Fruit fly (Drosophila melanogaster) whole organism, adult: ENCODE results near the gene CG9389.

Experiments used
- CG11617 ChIP-seq: fragments of 200-800 bp; sonication (Bioruptor generic); optimal IDR thresholded peaks from 2 replicates; lab custom pipeline; 2017; ENCODE audit warnings: mild to moderate bottlenecking, missing biosample characterization, missing genetic modification reagents, missing genetic modification characterization
- CG12768 ChIP-seq: fragments of 200-800 bp; sonication (Bioruptor generic); optimal IDR thresholded peaks from 2 replicates; lab custom pipeline; 2017; ENCODE audit warnings: missing biosample characterization, missing genetic modification characterization, mild to moderate bottlenecking, moderate library complexity, missing genetic modification reagents
- CG14711 ChIP-seq: fragments of 200-800 bp; sonication (Bioruptor generic); optimal IDR thresholded peaks from 2 replicates; lab custom pipeline; 2018; ENCODE audit warnings: missing biosample characterization, mild to moderate bottlenecking, missing genetic modification characterization, moderate library complexity
- CG1620 ChIP-seq: fragments of 200-800 bp; sonication (Bioruptor generic); optimal IDR thresholded peaks from 2 replicates; lab custom pipeline; 2016; ENCODE audit warnings: missing biosample characterization, missing genetic modification characterization
- CG33017 ChIP-seq: fragments of 200-800 bp; sonication (Bioruptor generic); optimal IDR thresholded peaks from 2 replicates; lab custom pipeline; 2018; ENCODE audit warnings: missing biosample characterization, mild to moderate bottlenecking, missing genetic modification characterization, moderate library complexity
- CG5204 ChIP-seq: fragments of 200-800 bp; sonication (Bioruptor generic); optimal IDR thresholded peaks from 2 replicates; lab custom pipeline; 2016; ENCODE audit warnings: missing biosample characterization, missing genetic modification characterization
- CG7045 ChIP-seq: fragments of 200-800 bp; sonication (Bioruptor generic); optimal IDR thresholded peaks from 2 replicates; lab custom pipeline; 2017; ENCODE audit warnings: missing biosample characterization, mild to moderate bottlenecking, missing genetic modification characterization
- CG7101 ChIP-seq: fragments of 200-800 bp; sonication (Bioruptor generic); optimal IDR thresholded peaks from 2 replicates; lab custom pipeline; 2018; ENCODE audit warnings: missing biosample characterization, mild to moderate bottlenecking, missing genetic modification characterization, moderate library complexity
- Clk ChIP-seq: fragments of 200-800 bp; sonication (Bioruptor generic); optimal IDR thresholded peaks from 2 replicates; lab custom pipeline; 2017; ENCODE audit warnings: missing biosample characterization, missing genetic modification characterization
- Crg-1 ChIP-seq: fragments of 200-800 bp; sonication (Bioruptor generic); optimal IDR thresholded peaks from 2 replicates; lab custom pipeline; 2016; ENCODE audit warnings: missing biosample characterization, missing genetic modification characterization
- Hr96 ChIP-seq: fragments of 200-800 bp; sonication (Bioruptor generic); optimal IDR thresholded peaks from 2 replicates; lab custom pipeline; 2016; ENCODE audit warnings: missing biosample characterization, missing genetic modification characterization
- Mnt ChIP-seq: fragments of 200-800 bp; sonication (Bioruptor generic); optimal IDR thresholded peaks from 2 replicates; lab custom pipeline; 2016; ENCODE audit warnings: missing biosample characterization, mild to moderate bottlenecking, missing genetic modification characterization
- bab1 ChIP-seq: fragments of 200-800 bp; sonication (Bioruptor generic); optimal IDR thresholded peaks from 3 replicates; lab custom pipeline; 2019; ENCODE audit warnings: missing biosample characterization, mild to moderate bottlenecking, missing genetic modification characterization, moderate library complexity
- cic ChIP-seq: fragments of 200-800 bp; sonication (Bioruptor generic); optimal IDR thresholded peaks from 2 replicates; lab custom pipeline; 2017; ENCODE audit warnings: missing biosample characterization, mild to moderate bottlenecking, missing genetic modification characterization, moderate library complexity
- cnc ChIP-seq, 2 experiments: fragments of >200 bp; optimal IDR thresholded peaks; 2 replicates each; lab custom pipeline; 2017
- kay ChIP-seq: fragments of 200-800 bp; sonication (Bioruptor generic); peaks from one replicate; lab custom pipeline; 2016; ENCODE audit warnings: missing biosample characterization, missing genetic modification characterization, borderline replicate concordance
- ovo ChIP-seq: fragments of 200-800 bp; sonication (Bioruptor generic); optimal IDR thresholded peaks from 2 replicates; lab custom pipeline; 2016; ENCODE audit warnings: missing biosample characterization, missing genetic modification characterization
- pad ChIP-seq: fragments of 200-800 bp; sonication (Bioruptor generic); optimal IDR thresholded peaks from 3 replicates; lab custom pipeline; 2017; ENCODE audit warnings: missing biosample characterization, missing genetic modification characterization, mild to moderate bottlenecking, moderate library complexity, missing genetic modification reagents
- tj ChIP-seq: fragments of 200-800 bp; sonication (Bioruptor generic); optimal IDR thresholded peaks from 3 replicates; lab custom pipeline; 2017; ENCODE audit warnings: missing biosample characterization, mild to moderate bottlenecking, missing genetic modification characterization, moderate library complexity
- toe ChIP-seq: fragments of 200-800 bp; sonication (Bioruptor generic); optimal IDR thresholded peaks from 2 replicates; lab custom pipeline; 2016; ENCODE audit warnings: missing biosample characterization, missing genetic modification characterization

The CG9389 gene

DNA sequence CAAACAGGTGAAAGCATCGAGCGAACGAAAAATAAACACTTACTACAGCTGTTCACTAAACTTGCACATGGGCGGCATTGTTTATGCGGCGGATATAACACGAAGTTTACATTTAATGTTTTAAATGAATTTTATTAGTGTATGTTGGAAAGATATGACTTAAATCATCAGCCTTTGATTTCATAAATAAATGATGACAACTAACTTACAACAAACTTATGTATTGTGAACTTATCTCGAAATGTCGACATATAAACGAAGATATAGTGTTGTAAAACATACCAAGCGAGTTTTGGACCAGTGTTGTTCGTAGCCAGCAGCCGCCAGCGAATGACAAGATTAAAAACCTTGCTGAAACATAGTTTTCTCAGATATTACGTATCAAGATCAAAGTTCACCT, 34.0 kb upstream of the CG9389 start, which contains the start of the genes CG11309 and CG7632:
CG11309 (minus strand) TSS at position 259 of the 400 bp plus-strand sequence.
CG7632 (plus strand) TSS at position 298 of the 400 bp plus-strand sequence.
- TF ChIP-seq Clk (GFP tag; lab: Kevin White, UChicago): peak; percentile 98
- TF ChIP-seq CG1620: peak; percentile 99
- TF ChIP-seq kay (GFP tag; lab: Kevin White, UChicago): peak; percentile 98
- peak; percentile 96 for TF ChIP-seq tj (GFP tag; lab: Kevin White, UChicago)
- TF ChIP-seq Hr96: peak; percentile 99
- TF ChIP-seq Crg-1 (GFP tag; lab: Kevin White, UChicago): peak; percentile 99
- TF ChIP-seq Mnt (GFP tag; lab: Kevin White, UChicago): peak; percentile 99
- TF ChIP-seq CG5204 (GFP tag; lab: Kevin White, UChicago): peak; percentile 99
- TF ChIP-seq CG12768 (GFP tag; lab: Kevin White, UChicago): peak; percentile 100
- peak; percentile 100 for TF ChIP-seq bab1 (GFP tag; lab: Kevin White, UChicago)
- TF ChIP-seq CG7101 (tag; lab: Kevin White, UChicago): peak; percentile 100
- TF ChIP-seq CG33017: peak; percentile 100
- TF ChIP-seq CG14711 (tag; lab: Kevin White, UChicago): peak; percentile 99
- TF ChIP-seq ovo (GFP tag; lab: Kevin White, UChicago): peak; percentile 98
- peak; percentile 96 for TF ChIP-seq cic (GFP tag; lab: Kevin White, UChicago)
- peak; percentile 100 for TF ChIP-seq CG7045 (GFP tag; lab: Kevin White, UChicago)
- no peak for TF ChIP-seq cnc (optimal IDR thresholded peaks at IDR 0.05; lab: Kevin White, UChicago)
- TF ChIP-seq pad: peak; percentile 96
- TF ChIP-seq CG11617 (GFP tag; lab: Kevin White, UChicago): peak; percentile 100
- TF ChIP-seq toe (GFP tag; lab: Kevin White, UChicago): peak; percentile 99

DNA sequence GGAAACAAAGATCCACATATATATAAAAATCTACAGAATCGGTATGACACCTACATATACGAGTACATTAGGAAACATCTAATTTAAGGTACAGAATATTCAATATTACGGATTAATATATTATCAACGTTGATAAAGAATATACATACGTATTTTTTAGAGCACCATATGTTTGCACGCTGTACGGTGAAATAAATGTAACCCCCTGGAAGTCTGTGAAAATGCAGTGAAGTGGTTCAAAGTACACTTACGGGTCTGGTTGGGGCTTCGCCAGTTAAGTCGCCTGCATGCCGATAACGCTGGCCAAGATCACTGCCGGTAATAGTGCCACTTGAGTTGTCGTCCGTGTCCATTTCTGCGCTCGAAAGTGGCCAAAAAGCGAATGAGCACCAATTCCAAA, 33.3 kb upstream of the CG9389 start:
- TF ChIP-seq CG12768 (GFP tag; lab: Kevin White, UChicago) (peak; percentile 42), cic (GFP tag; lab: Kevin White, UChicago) (no peak), kay (GFP tag; lab: Kevin White, UChicago) (peak; percentile 91)

DNA sequence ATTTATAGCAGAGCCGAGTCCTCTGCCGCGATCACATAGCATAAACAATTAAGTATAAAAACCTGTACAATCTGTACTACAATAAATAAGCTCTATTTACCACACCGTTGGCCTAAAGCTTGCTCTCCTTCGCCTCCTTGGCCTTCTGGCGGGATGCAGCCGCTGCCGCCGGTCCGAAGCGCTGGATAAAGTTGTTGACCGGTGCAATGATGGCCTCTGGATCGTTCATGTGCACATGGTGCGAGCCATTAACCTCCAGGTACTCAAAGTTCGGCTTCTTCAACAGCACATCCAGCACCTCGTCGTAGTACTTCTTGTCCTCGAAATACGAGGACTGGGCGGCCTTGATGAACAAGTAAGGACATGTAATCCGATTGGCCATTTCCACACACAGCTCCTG, 32.1 kb upstream of the CG9389 start:
- TF ChIP-seq CG14711 (tag; lab: Kevin White, UChicago): no peak
- no peak for TF ChIP-seq CG33017
- TF ChIP-seq cic (GFP tag; lab: Kevin White, UChicago): no peak
- TF ChIP-seq ovo (GFP tag; lab: Kevin White, UChicago): no peak
- TF ChIP-seq Crg-1 (GFP tag; lab: Kevin White, UChicago): no peak
- no peak for TF ChIP-seq kay (GFP tag; lab: Kevin White, UChicago)
- no peak for TF ChIP-seq CG11617 (GFP tag; lab: Kevin White, UChicago)
- no peak for TF ChIP-seq pad
- no peak for TF ChIP-seq bab1 (GFP tag; lab: Kevin White, UChicago)
- TF ChIP-seq CG7101 (tag; lab: Kevin White, UChicago): no peak
- no peak for TF ChIP-seq tj (GFP tag; lab: Kevin White, UChicago)
- no peak for TF ChIP-seq CG7045 (GFP tag; lab: Kevin White, UChicago)
- TF ChIP-seq CG5204 (GFP tag; lab: Kevin White, UChicago): no peak
- no peak for TF ChIP-seq Hr96
- no peak for TF ChIP-seq cnc (optimal IDR thresholded peaks at IDR 0.05; lab: Kevin White, UChicago)

DNA sequence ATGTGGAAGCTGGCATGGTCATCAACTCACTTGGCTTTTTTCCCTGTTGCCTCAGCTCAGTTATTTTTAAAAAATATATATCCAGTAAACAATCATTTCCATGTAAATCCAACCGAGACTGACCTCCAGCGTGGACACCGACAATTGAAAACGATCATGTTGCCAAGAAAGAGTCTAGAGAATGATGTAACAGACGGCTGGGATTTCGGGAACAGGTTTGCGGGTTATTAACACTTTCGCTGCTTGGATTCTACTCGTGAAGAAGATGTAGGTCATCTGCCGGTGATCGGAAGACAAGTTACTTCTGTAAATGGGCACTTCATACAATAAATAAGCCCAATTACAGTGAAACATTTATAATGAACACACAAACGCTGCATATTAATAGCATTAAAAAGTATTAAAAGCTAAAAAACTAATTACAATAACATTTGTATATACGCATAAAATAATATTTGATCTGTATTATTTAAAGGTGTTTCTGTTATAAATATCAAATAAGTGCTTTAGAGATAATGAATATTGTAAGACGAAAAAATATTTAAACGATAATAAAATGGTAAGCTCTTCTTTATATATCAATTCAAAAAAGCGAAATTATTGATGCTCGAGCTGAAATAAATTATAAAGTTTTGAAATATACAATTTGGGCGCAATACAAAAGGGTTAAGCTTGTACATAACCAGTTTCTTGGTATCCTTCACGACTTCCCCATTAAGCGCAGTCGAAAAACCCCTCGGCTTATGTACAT, 31.5 kb upstream of the CG9389 start:
- TF ChIP-seq Crg-1 (GFP tag; lab: Kevin White, UChicago) (no peak), pad (no peak), CG14711 (tag; lab: Kevin White, UChicago) (no peak), toe (GFP tag; lab: Kevin White, UChicago) (no peak)

DNA sequence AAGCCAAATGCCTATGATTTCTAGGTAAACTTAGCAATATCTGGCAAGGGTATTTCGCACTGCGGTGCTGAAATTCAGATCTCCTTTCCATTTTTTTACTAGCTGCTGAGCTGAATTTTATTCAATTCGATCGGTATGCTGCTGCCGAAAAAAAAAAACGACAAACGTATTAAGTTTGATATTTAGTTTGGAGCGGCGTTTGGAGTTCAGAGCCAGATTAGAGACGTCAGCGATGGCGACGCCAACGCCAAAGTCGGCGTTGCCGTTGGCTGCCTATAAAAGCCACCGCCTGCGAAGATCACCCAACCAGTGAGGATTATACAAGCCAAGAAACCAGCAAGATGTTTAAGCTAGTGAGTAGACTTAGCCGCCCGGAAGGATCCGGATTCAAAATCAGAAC, 29.9 kb upstream of the CG9389 start, which contains the start of gene Cpr78Cc:
Cpr78Cc (plus strand) TSS at position 301 of the 400 bp plus-strand sequence.
- no peak for TF ChIP-seq kay (GFP tag; lab: Kevin White, UChicago)
- TF ChIP-seq toe (GFP tag; lab: Kevin White, UChicago): no peak
- TF ChIP-seq ovo (GFP tag; lab: Kevin White, UChicago): no peak
- no peak for TF ChIP-seq CG14711 (tag; lab: Kevin White, UChicago)
- TF ChIP-seq CG7101 (tag; lab: Kevin White, UChicago): no peak
- TF ChIP-seq cic (GFP tag; lab: Kevin White, UChicago): no peak
- TF ChIP-seq CG33017: no peak
- no peak for TF ChIP-seq Clk (GFP tag; lab: Kevin White, UChicago)
- no peak for TF ChIP-seq CG12768 (GFP tag; lab: Kevin White, UChicago)
- no peak for TF ChIP-seq CG7045 (GFP tag; lab: Kevin White, UChicago)
- TF ChIP-seq bab1 (GFP tag; lab: Kevin White, UChicago): no peak
- no peak for TF ChIP-seq pad
- TF ChIP-seq Mnt (GFP tag; lab: Kevin White, UChicago): no peak
- no peak for TF ChIP-seq CG11617 (GFP tag; lab: Kevin White, UChicago)

DNA sequence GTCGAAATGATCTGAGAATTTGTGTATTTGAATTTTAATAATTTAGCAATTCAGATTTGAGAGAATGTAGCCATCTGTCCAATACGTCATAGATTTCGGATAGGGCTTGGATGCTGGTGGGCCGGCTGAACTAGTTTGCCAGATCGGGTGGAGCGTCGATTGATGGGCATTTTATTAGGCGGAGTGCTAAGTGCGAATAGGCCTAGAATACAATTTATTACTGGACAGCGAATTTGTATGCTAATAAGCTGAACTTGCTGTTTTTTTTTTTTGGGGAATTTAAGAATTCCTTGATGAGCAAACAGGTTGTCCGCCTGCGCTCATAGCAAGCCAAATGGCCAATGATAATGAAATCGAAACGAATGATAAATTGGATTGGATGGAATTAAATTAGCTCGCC, 28.8 kb upstream of the CG9389 start:
- TF ChIP-seq pad: no peak
- no peak for TF ChIP-seq CG12768 (GFP tag; lab: Kevin White, UChicago)
- no peak for TF ChIP-seq Clk (GFP tag; lab: Kevin White, UChicago)
- TF ChIP-seq Hr96: no peak
- TF ChIP-seq tj (GFP tag; lab: Kevin White, UChicago): no peak
- no peak for TF ChIP-seq CG1620
- TF ChIP-seq CG33017: no peak
- no peak for TF ChIP-seq CG11617 (GFP tag; lab: Kevin White, UChicago)
- TF ChIP-seq ovo (GFP tag; lab: Kevin White, UChicago): no peak
- no peak for TF ChIP-seq cnc (optimal IDR thresholded peaks at IDR 0.05; lab: Kevin White, UChicago)
- no peak for TF ChIP-seq CG7101 (tag; lab: Kevin White, UChicago)
- TF ChIP-seq kay (GFP tag; lab: Kevin White, UChicago): no peak
- TF ChIP-seq CG14711 (tag; lab: Kevin White, UChicago): no peak
- no peak for TF ChIP-seq bab1 (GFP tag; lab: Kevin White, UChicago)
- TF ChIP-seq Mnt (GFP tag; lab: Kevin White, UChicago): no peak
- no peak for TF ChIP-seq Crg-1 (GFP tag; lab: Kevin White, UChicago)
